Worm (Caenorhabditis elegans) whole organism, L2 larva: Measurements from ENCODE around the gene F07C4.11.

Source experiments
- ZK546.5 ChIP-seq: sonication (generic microtip); optimal IDR thresholded peaks from 2 replicates; lab custom pipeline; 2017; ENCODE audit warnings: missing biosample characterization, missing genetic modification characterization
- ceh-16 ChIP-seq: fragments of 150-350 bp; optimal IDR thresholded peaks from 2 replicates; lab custom pipeline; 2014; ENCODE audit warnings: missing biosample characterization, missing genetic modification characterization
- lin-11 ChIP-seq: fragments of 150-350 bp; sonication (generic microtip); optimal IDR thresholded peaks from 2 replicates; lab custom pipeline; 2014; ENCODE audit warnings: missing biosample characterization, missing genetic modification characterization, inconsistent platforms, mixed read lengths
- zag-1 ChIP-seq: fragments of 150-350 bp; optimal IDR thresholded peaks from 2 replicates; lab custom pipeline; 2014; ENCODE audit warnings: missing biosample characterization, missing genetic modification characterization

- no peak for TF ChIP-seq ZK546.5
- TF ChIP-seq ceh-16 (tag; lab: Kevin White, UChicago), result no peak
- no peak for TF ChIP-seq zag-1
- TF ChIP-seq lin-11 (tag; lab: Kevin White, UChicago), result no peak
These were observed 38.5 kb downstream of the F07C4.11 start, which contains the start of gene clec-213 for ce11 chrV:7604858-7605257.
